Worm (Caenorhabditis elegans) whole organism, young adult: Measurements from ENCODE around the gene srg-6.

ENCODE experiments used
- B0019.2 ChIP-seq: fragments of 200-800 bp; sonication (Bioruptor generic); conservative IDR thresholded peaks from 2 replicates; pipeline ENCODE4 v1.3.6; 2022; ENCODE audit warnings: missing genetic modification reagents, missing genetic modification characterization, missing compliant biosample characterization
- B0336.3 ChIP-seq: fragments of 200-800 bp; sonication (Bioruptor generic); IDR thresholded peaks from 2 replicates; pipeline ENCODE4 v1.3.6; 2022; ENCODE audit warnings: missing genetic modification characterization, missing compliant biosample characterization
- C17E4.6 ChIP-seq: fragments of 200-800 bp; sonication (Bioruptor generic); IDR thresholded peaks from 2 replicates; pipeline ENCODE4 v1.3.6; 2022; ENCODE audit warnings: missing genetic modification reagents, missing genetic modification characterization, missing compliant biosample characterization
- D2030.7 ChIP-seq: fragments of 200-800 bp; sonication (Bioruptor generic); IDR thresholded peaks from 2 replicates; pipeline ENCODE4 v1.3.6; 2022; ENCODE audit warnings: missing genetic modification reagents, missing genetic modification characterization, missing compliant biosample characterization
- F22D6.2 ChIP-seq: sonication (generic microtip); optimal IDR thresholded peaks from 2 replicates; lab custom pipeline; 2016; ENCODE audit warnings: mild to moderate bottlenecking, missing genetic modification characterization, missing compliant biosample characterization
- F37B4.10 ChIP-seq: fragments of 200-800 bp; sonication (Bioruptor generic); IDR thresholded peaks from 2 replicates; pipeline ENCODE4 v1.3.6; 2022; ENCODE audit warnings: missing genetic modification characterization, missing compliant biosample characterization
- T07F8.4 ChIP-seq: sonication (generic microtip); optimal IDR thresholded peaks from 2 replicates; lab custom pipeline; 2016; ENCODE audit warnings: mild to moderate bottlenecking, missing genetic modification characterization, moderate library complexity, missing compliant biosample characterization
- Y53G8AR.9 ChIP-seq: fragments of 200-800 bp; sonication (Bioruptor generic); conservative IDR thresholded peaks from 2 replicates; pipeline ENCODE4 v1.3.6; 2022; ENCODE audit warnings: missing genetic modification reagents, missing genetic modification characterization, missing compliant biosample characterization
- ama-1 ChIP-seq, 3 experiments: fragments of 150-350 bp in 1 of 3; sonication (generic microtip) in 2 of 3; optimal IDR thresholded peaks; 2 replicates each; lab custom pipeline; 2014 to 2018; ENCODE audit warnings: missing biosample characterization in 2 of 3, missing genetic modification characterization in 2 of 3, missing genetic modification reagents in 2 of 3
- atf-7 ChIP-seq: sonication (generic microtip); optimal IDR thresholded peaks from 2 replicates; lab custom pipeline; 2017; ENCODE audit warnings: mild to moderate bottlenecking, missing genetic modification characterization, missing compliant biosample characterization
- athp-1 ChIP-seq: sonication (generic microtip); optimal IDR thresholded peaks from 2 replicates; lab custom pipeline; 2017; ENCODE audit warnings: mild to moderate bottlenecking, missing genetic modification characterization, missing compliant biosample characterization
- attf-6 ChIP-seq: fragments of 200-800 bp; sonication (Bioruptor generic); IDR thresholded peaks from 2 replicates; pipeline ENCODE4 v1.3.6; 2022; ENCODE audit warnings: missing genetic modification reagents, missing genetic modification characterization, missing compliant biosample characterization
- bed-1 ChIP-seq: fragments of 200-800 bp; sonication (Bioruptor generic); IDR thresholded peaks from 2 replicates; pipeline ENCODE4 v1.3.6; 2022; ENCODE audit warnings: missing genetic modification reagents, missing genetic modification characterization, missing compliant biosample characterization
- ccch-3 ChIP-seq: fragments of 200-800 bp; sonication (Bioruptor generic); optimal IDR thresholded peaks from 2 replicates; lab custom pipeline; 2018; ENCODE audit warnings: mild to moderate bottlenecking, missing genetic modification characterization, missing compliant biosample characterization
- ceh-27 ChIP-seq: fragments of 200-800 bp; sonication (Bioruptor generic); optimal IDR thresholded peaks from 2 replicates; lab custom pipeline; 2018; ENCODE audit warnings: mild to moderate bottlenecking, missing genetic modification characterization, moderate library complexity, missing compliant biosample characterization
- chd-7 ChIP-seq: sonication (generic microtip); optimal IDR thresholded peaks from 2 replicates; lab custom pipeline; 2016; ENCODE audit warnings: mild to moderate bottlenecking, missing genetic modification characterization, moderate library complexity, missing compliant biosample characterization
- efl-1 ChIP-seq: fragments of 150-350 bp; optimal IDR thresholded peaks from 2 replicates; lab custom pipeline; 2014; ENCODE audit warnings: missing biosample characterization, missing genetic modification reagents, missing genetic modification characterization
- egrh-3 ChIP-seq: fragments of 200-800 bp; sonication (Bioruptor generic); IDR thresholded peaks from 2 replicates; pipeline ENCODE4 v1.3.6; 2022; ENCODE audit warnings: missing genetic modification reagents, missing genetic modification characterization, missing compliant biosample characterization
- ets-4 ChIP-seq: fragments of 200-800 bp; sonication (Bioruptor generic); optimal IDR thresholded peaks from 2 replicates; lab custom pipeline; 2018; ENCODE audit warnings: mild to moderate bottlenecking, missing genetic modification characterization, missing compliant biosample characterization
- hlh-12 ChIP-seq: sonication (generic microtip); optimal IDR thresholded peaks from 2 replicates; lab custom pipeline; 2016; ENCODE audit warnings: missing genetic modification characterization, missing compliant biosample characterization
- hlh-26 ChIP-seq: fragments of 200-800 bp; sonication (Bioruptor generic); conservative IDR thresholded peaks from 2 replicates; pipeline ENCODE4 v1.3.6; 2022; ENCODE audit warnings: missing genetic modification reagents, missing genetic modification characterization, missing compliant biosample characterization
- hmg-1.2 ChIP-seq: fragments of 200-800 bp; sonication (Bioruptor generic); IDR thresholded peaks from 2 replicates; pipeline ENCODE4 v1.3.6; 2022; ENCODE audit warnings: missing genetic modification reagents, missing genetic modification characterization, missing compliant biosample characterization
- let-526 ChIP-seq: fragments of 200-800 bp; sonication (Bioruptor generic); IDR thresholded peaks from 2 replicates; pipeline ENCODE4 v1.3.6; 2022; ENCODE audit warnings: missing genetic modification reagents, missing genetic modification characterization, missing compliant biosample characterization
- lin-35 ChIP-seq, 3 experiments: fragments of 150-350 bp in 2 of 3; sonication (generic microtip) in 1 of 3; optimal IDR thresholded peaks; 2 replicates each; lab custom pipeline; 2014 to 2018; ENCODE audit warnings: missing biosample characterization in 3 of 3, missing genetic modification characterization in 3 of 3, missing genetic modification reagents in 3 of 3
- madf-10 ChIP-seq: sonication (generic microtip); optimal IDR thresholded peaks from 2 replicates; lab custom pipeline; 2016; ENCODE audit warnings: mild to moderate bottlenecking, missing genetic modification characterization, missing compliant biosample characterization
- madf-8 ChIP-seq: fragments of 200-800 bp; sonication (Bioruptor generic); conservative IDR thresholded peaks from 2 replicates; pipeline ENCODE4 v1.3.6; 2022; ENCODE audit warnings: missing genetic modification reagents, missing genetic modification characterization, missing compliant biosample characterization
- mel-28 ChIP-seq: sonication (generic microtip); optimal IDR thresholded peaks from 2 replicates; lab custom pipeline; 2016; ENCODE audit warnings: borderline replicate concordance, mild to moderate bottlenecking, missing genetic modification characterization, missing compliant biosample characterization
- mes-4 ChIP-seq: sonication (generic microtip); optimal IDR thresholded peaks from 2 replicates; lab custom pipeline; 2016; ENCODE audit warnings: missing genotype, missing genetic modification characterization, missing compliant biosample characterization
- nhr-80 ChIP-seq: sonication (generic microtip); optimal IDR thresholded peaks from 2 replicates; lab custom pipeline; 2016; ENCODE audit warnings: missing genetic modification characterization, missing compliant biosample characterization
- rec-8 ChIP-seq, 2 experiments: sonication (generic microtip); optimal IDR thresholded peaks; 2 replicates each; lab custom pipeline; 2016; ENCODE audit warnings: mild to moderate bottlenecking in 2 of 2, missing genetic modification characterization in 2 of 2, missing genetic modification reagents in 2 of 2, missing genotype in 2 of 2, missing biosample characterization in 1 of 2, missing compliant biosample characterization in 1 of 2, moderate library complexity in 1 of 2
- rpc-1 ChIP-seq, 2 experiments: fragments of 150-350 bp in 1 of 2; sonication (generic microtip) in 1 of 2; optimal IDR thresholded peaks; 2 replicates each; lab custom pipeline; 2014 to 2018; ENCODE audit warnings: missing biosample characterization in 1 of 2, missing genetic modification characterization in 1 of 2, missing genetic modification reagents in 1 of 2, missing genotype in 1 of 2
- sea-2 ChIP-seq: fragments of 200-800 bp; sonication (Bioruptor generic); IDR thresholded peaks from 2 replicates; pipeline ENCODE4 v1.3.6; 2022; ENCODE audit warnings: missing genetic modification characterization, missing compliant biosample characterization
- tlf-1 ChIP-seq: fragments of 200-800 bp; sonication (Bioruptor generic); optimal IDR thresholded peaks from 2 replicates; lab custom pipeline; 2018; ENCODE audit warnings: mild to moderate bottlenecking, missing genetic modification characterization, missing compliant biosample characterization
- xnd-1 ChIP-seq: sonication (generic microtip); optimal IDR thresholded peaks from 2 replicates; lab custom pipeline; 2016; ENCODE audit warnings: missing genotype, missing genetic modification reagents, missing genetic modification characterization, missing compliant biosample characterization
- ztf-18 ChIP-seq: sonication (generic microtip); optimal IDR thresholded peaks from 2 replicates; lab custom pipeline; 2016; ENCODE audit warnings: missing genotype, mild to moderate bottlenecking, missing genetic modification characterization, missing compliant biosample characterization

Gene srg-6

DNA sequence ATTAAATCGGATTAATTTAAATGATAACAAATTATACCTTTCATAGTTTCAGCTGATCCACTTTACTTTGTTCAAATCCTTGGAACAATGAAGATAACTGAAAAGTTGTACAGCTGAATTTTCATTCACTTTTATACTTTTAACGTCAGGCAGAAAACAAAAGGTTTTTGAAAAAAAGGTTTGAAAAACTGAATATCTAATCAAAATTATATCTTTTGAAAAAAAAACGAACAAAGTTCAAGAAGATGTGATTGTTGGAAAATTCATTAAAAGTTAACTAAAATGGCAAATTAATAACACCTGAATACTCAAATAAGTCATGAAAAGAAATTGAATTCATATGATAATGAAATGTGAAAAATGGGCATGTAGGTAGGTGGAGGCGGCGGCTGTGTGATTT is 29.2 kb downstream of the srg-6 start, which contains the start of gene T12A2.21:
TSS of gene T12A2.21 (minus strand) at position 101 of the 400 bp plus-strand sequence.
- no peak for TF ChIP-seq Y53G8AR.9
- no peak for TF ChIP-seq madf-10 (tag; lab: Kevin White, UChicago)
- TF ChIP-seq chd-7 (tag; lab: Kevin White, UChicago) = no peak
- TF ChIP-seq let-526 (GFP tag; lab: Robert Waterston, UW) = no peak
- no peak for TF ChIP-seq tlf-1 (GFP tag; lab: Kevin White, UChicago)
- TF ChIP-seq athp-1 (tag; lab: Kevin White, UChicago) = no peak
- no peak for TF ChIP-seq ets-4
- TF ChIP-seq hlh-26 = no peak
- no peak for TF ChIP-seq attf-6 (GFP tag; lab: Robert Waterston, UW)
- TF ChIP-seq atf-7 (tag; lab: Kevin White, UChicago) = no peak
- TF ChIP-seq lin-35 (GFP tag; optimal IDR thresholded peaks at IDR 0.05; lab: Kevin White, UChicago) = no peak
- TF ChIP-seq mel-28 (tag; lab: Kevin White, UChicago) = no peak

- TF ChIP-seq ccch-3 (GFP tag; lab: Kevin White, UChicago) (no peak), nhr-80 (tag; lab: Kevin White, UChicago) (peak; percentile 68), F22D6.2 (tag; lab: Kevin White, UChicago) (no peak), hmg-1.2 (GFP tag; lab: Robert Waterston, UW) (peak; percentile 68; the same call in 1 of the 2 replicates)
These were observed 33.9 kb downstream of the srg-6 start for ce11 chrIII:6231880-6232279.

DNA sequence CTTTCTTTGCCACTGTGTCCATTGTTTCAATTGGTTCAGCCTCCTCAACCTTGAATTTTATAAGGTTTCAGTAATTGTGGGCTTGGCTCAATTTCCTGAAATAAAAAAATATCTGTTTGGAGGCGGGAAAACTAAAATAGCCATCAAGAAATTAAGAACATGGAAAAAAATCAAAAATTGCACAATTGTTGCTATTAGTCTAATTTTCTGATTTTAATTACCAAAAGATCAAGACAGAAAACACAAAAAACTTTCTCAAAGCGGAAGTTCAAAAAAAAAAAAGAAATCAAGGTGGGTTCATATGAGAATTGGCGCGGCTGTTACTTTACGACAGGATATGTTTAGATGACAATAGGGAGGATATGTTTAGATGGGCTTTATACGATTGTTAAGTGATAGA is 34.9 kb downstream of the srg-6 start, which contains the start of gene esyt-2:
TSS of gene esyt-2 (minus strand) at position 101 of the 400 bp plus-strand sequence.
- TF ChIP-seq madf-8 (GFP tag; lab: Robert Waterston, UW) (no peak), bed-1 (GFP tag; lab: Robert Waterston, UW) (no peak), ama-1 (optimal IDR thresholded peaks at IDR 0.05; lab: Kevin White, UChicago) (no peak), ama-1 (GFP tag; optimal IDR thresholded peaks at IDR 0.05; lab: Kevin White, UChicago) (no peak), B0019.2 (GFP tag; lab: Robert Waterston, UW) (no peak), mes-4 (tag; lab: Kevin White, UChicago) (no peak), atf-7 (tag; lab: Kevin White, UChicago) (no peak), rpc-1 (optimal IDR thresholded peaks at IDR 0.05; lab: Kevin White, UChicago) (no peak), rpc-1 (tag; optimal IDR thresholded peaks at IDR 0.05; lab: Kevin White, UChicago) (no peak), ztf-18 (tag; lab: Kevin White, UChicago) (no peak), hlh-12 (tag; lab: Kevin White, UChicago) (no peak), sea-2 (GFP tag; lab: Robert Waterston, UW) (no peak), egrh-3 (GFP tag; lab: Robert Waterston, UW) (no peak), rec-8 (tag; optimal IDR thresholded peaks at IDR 0.05; lab: Kevin White, UChicago) (no peak), ceh-27 (GFP tag; lab: Kevin White, UChicago) (no peak), efl-1 (GFP tag; lab: Kevin White, UChicago) (no peak), F37B4.10 (GFP tag; lab: Robert Waterston, UW) (no peak), B0336.3 (GFP tag; lab: Robert Waterston, UW) (no peak), C17E4.6 (GFP tag; lab: Robert Waterston, UW) (no peak), D2030.7 (GFP tag; lab: Robert Waterston, UW) (no peak)

DNA sequence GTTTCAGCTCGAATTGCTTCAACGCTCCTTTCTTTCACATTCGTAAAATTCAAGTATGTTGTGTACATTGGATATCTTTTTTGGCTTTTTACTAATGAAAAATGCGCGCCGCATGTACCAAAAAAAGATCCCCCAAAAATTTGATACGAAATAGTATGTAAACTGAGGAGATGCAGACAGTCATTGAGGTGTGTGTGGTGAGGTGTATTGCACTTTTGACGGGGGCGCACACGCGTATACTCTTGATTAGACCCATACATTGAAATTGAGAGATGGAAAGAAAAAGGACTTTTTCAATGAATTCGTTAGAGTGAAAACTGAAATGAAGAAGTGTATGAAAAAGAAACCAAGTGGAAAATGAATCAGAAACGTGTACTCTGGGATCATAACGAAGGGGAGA is 44.4 kb downstream of the srg-6 start:
- no peak for TF ChIP-seq xnd-1 (tag; lab: Kevin White, UChicago)
- peak; percentile 82 for TF ChIP-seq hmg-1.2 (GFP tag; lab: Robert Waterston, UW)
- TF ChIP-seq T07F8.4 (tag; lab: Kevin White, UChicago) = no peak
